Fruit fly (Drosophila melanogaster) Kc167 (cell line): ENCODE data around the gene CG13947.

ENCODE experiments used
- Myc ChIP-seq: fragments of >200 bp; optimal IDR thresholded peaks from 2 replicates; lab custom pipeline; 2017; ENCODE audit warnings: missing external identifiers
- Sin3A ChIP-seq: fragments of >200 bp; optimal IDR thresholded peaks from 2 replicates; lab custom pipeline; 2018; ENCODE audit warnings: missing external identifiers
- h ChIP-seq: fragments of >200 bp; optimal IDR thresholded peaks from 3 replicates; lab custom pipeline; 2018; ENCODE audit warnings: missing external identifiers
- insv ChIP-seq: fragments of >200 bp; optimal IDR thresholded peaks from 3 replicates; lab custom pipeline; 2018; ENCODE audit warnings: missing external identifiers
- psq ChIP-seq: fragments of >200 bp; optimal IDR thresholded peaks from 2 replicates; lab custom pipeline; 2017; ENCODE audit warnings: missing external identifiers
- ttk ChIP-seq: sonication (Bioruptor generic); optimal IDR thresholded peaks from 2 replicates; lab custom pipeline; 2017; ENCODE audit warnings: missing external identifiers

CG13947 gene

dm6 chr2L:790698-791097, 11.7 kb downstream of the CG13947 start, which contains the start of gene Pkg21D:
Gene Pkg21D (minus strand): TSS chr2L:790798.
- no peak for TF ChIP-seq insv (lab: Kevin White, UChicago)
- TF ChIP-seq Myc: no peak
- TF ChIP-seq h (lab: Kevin White, UChicago): no peak
- TF ChIP-seq psq (lab: Kevin White, UChicago): no peak
- TF ChIP-seq Sin3A (lab: Kevin White, UChicago): no peak
- TF ChIP-seq ttk: no peak

- TF ChIP-seq insv (lab: Kevin White, UChicago): no peak
- TF ChIP-seq psq (lab: Kevin White, UChicago): no peak
- no peak for TF ChIP-seq Myc
- TF ChIP-seq Sin3A (lab: Kevin White, UChicago): no peak
- no peak for TF ChIP-seq ttk
- no peak for TF ChIP-seq h (lab: Kevin White, UChicago)
Measured at dm6 chr2L:810277-810676, 31.3 kb downstream of the CG13947 start, which contains the start of gene Nnf1b. Gene Nnf1b (plus strand): TSS chr2L:810577.

dm6 chr2L:811405-811804, 32.4 kb downstream of the CG13947 start, which contains the start of gene Dbp21E2:
Gene Dbp21E2 (plus strand): TSS chr2L:811584.
- TF ChIP-seq insv (lab: Kevin White, UChicago): no peak
- TF ChIP-seq Myc: no peak
- TF ChIP-seq h (lab: Kevin White, UChicago): no peak
- TF ChIP-seq ttk: no peak
- TF ChIP-seq Sin3A (lab: Kevin White, UChicago): no peak
- no peak for TF ChIP-seq psq (lab: Kevin White, UChicago)

DNA sequence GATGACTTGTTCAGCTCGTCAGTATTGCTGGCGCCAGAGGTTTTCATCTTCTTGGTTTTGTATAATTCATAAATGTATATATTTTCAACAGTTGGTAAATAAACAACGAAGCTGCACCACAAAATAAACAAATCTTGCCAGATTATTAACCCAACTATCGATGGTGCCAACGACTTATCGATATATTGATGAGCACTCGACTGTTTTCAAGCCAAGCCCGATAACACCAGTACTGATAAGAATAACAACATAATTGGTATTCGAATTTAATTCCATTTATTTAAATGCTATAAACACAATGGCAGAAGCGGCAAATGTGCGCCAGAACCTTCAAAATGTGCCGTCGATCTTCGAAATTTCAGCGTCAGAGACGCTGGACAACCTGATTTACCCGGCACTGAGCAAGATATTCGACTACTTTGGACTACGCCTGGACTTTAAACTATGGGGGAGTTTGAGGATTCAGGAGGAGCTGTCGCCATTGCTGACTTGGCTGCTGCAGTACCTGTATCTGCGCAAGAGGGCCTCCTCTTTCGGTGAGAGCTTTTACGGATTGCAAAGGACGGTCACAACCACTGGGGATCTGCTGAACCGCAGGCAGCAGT, 36.9 kb downstream of the CG13947 start, which contains the start of the genes Saf6 and Pex12:
Gene Saf6, minus strand, starts transcription at position 166 of the 605 bp plus-strand sequence.
Gene Pex12, plus strand, starts transcription at position 209 of the 605 bp plus-strand sequence.
- no peak for TF ChIP-seq Sin3A (lab: Kevin White, UChicago)
- TF ChIP-seq Myc: no peak
- TF ChIP-seq insv (lab: Kevin White, UChicago): no peak

DNA sequence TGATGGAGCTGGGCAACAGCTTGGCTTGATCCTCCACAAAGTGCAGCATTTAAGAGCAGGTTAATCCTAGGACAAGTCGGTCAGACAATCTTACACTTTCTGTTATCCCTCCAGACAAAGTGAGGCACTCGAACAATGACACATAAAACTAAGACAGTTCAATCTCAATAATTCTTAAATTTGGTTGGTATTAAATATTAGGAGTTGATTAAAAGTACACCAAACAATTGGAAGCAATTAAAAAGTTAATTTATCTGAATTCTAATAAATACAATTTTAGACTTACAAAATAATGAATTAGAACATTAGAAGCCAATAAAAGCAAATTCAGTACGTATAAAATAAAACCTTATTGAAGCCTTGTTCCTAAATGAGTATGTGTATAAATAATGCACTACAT, 38.9 kb downstream of the CG13947 start, which contains the start of gene CG15880:
Gene CG15880, minus strand, starts transcription at position 101 of the 400 bp plus-strand sequence.
- no peak for TF ChIP-seq Myc

DNA sequence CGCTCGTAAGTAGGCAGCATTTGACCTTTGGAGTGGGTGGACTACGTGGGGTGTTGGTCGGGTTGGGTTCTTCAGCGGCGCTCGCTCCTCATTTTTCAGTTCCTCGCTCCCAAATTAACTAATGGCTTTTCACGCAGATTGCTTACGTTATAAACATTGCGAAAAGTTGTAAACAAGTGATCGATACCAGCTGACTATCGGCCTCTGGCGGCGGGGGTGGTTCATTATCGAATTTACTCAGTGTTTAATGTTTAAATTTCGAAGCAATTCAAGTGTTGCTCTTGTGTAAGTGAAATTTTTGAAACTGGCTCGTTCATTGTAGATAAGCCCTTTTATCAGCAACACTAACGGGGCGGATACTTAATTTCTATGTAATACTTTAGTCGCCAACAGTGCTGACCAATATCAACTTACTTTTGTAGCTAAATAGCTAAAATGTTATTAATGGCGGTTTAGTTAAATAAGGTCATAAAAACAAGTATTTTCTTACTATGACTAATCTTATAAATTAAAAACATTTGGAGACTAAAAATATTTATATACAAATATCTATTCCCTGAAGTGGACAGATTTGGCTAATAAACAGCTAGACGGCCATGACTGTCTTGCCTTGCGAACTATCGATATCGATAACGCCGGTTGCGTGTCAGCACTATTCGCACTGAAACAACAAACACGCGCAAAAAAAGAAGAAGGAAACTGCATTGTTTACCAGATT, 40.5 kb downstream of the CG13947 start, which contains the start of the genes PGAP2 and Clp:
Gene PGAP2, minus strand, starts transcription at position 194 of the 718 bp plus-strand sequence.
Gene Clp, plus strand, starts transcription at position 650 of the 718 bp plus-strand sequence.
- TF ChIP-seq Sin3A (lab: Kevin White, UChicago) (no peak), psq (lab: Kevin White, UChicago) (no peak), ttk (no peak), Myc (no peak), insv (lab: Kevin White, UChicago) (no peak), h (lab: Kevin White, UChicago) (no peak)

dm6 chr2L:821242-821985, 42.4 kb downstream of the CG13947 start, which contains the start of gene CG3662:
Gene CG3662 (plus strand): TSS chr2L:821289.
- no peak for TF ChIP-seq Sin3A (lab: Kevin White, UChicago)
- no peak for TF ChIP-seq h (lab: Kevin White, UChicago)
- TF ChIP-seq Myc: no peak
- TF ChIP-seq insv (lab: Kevin White, UChicago): no peak
- TF ChIP-seq psq (lab: Kevin White, UChicago): no peak
- no peak for TF ChIP-seq ttk

dm6 chr2L:821986-822711, 43.2 kb downstream of the CG13947 start:
- TF ChIP-seq ttk (no peak), Myc (no peak), Sin3A (lab: Kevin White, UChicago) (no peak), psq (lab: Kevin White, UChicago) (no peak), h (lab: Kevin White, UChicago) (no peak), insv (lab: Kevin White, UChicago) (no peak)

DNA sequence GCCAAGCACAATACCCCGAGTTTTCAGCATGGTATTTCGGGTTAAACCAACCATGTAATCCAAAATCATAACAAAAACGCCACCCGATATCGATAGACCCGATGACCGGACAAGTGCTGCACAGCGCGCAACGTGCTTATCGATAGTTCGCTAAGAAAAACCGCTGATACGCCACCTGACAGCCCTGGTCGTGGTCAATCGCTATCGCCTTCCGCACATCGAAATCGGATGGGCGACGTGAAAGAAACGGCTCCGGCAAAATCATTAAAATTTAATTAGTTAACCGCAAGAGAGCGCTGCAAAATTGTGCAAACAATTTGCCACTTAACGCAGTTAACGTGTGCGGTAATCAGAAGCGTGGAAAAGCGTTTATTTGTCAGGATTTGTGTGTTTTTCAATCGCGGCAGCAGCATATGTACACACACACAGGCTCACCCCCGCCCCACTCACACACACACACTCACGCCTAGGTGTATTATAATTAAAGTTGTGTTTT, 46.8 kb downstream of the CG13947 start, which contains the start of the genes CG3862 and dock:
Gene CG3862, minus strand, starts transcription at position 94 of the 496 bp plus-strand sequence.
Gene dock, plus strand, starts transcription at position 202 of the 496 bp plus-strand sequence.
- TF ChIP-seq h (lab: Kevin White, UChicago) (peak; percentile 41), Sin3A (lab: Kevin White, UChicago) (no peak)

DNA sequence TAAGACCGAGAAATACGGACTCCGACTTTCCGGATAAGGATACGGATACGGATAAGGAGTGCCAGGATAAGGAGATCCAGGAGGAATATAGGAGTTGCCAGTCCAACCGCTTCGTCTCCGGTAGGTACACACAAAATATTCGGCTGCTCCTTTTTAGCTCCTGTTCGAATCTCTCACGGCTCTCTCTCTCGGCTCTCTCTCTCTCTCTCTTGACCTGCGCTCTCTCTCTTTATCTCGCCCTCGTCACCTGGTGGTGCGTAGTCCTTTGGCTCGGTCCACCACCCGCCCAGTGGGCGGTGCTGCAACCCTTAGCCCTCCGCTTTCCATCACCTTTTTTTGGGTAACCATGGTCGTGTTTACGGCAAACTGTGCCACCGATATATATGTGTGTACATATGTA, 47.4 kb downstream of the CG13947 start:
- no peak for TF ChIP-seq psq (lab: Kevin White, UChicago)
- no peak for TF ChIP-seq h (lab: Kevin White, UChicago)
- no peak for TF ChIP-seq ttk
- no peak for TF ChIP-seq insv (lab: Kevin White, UChicago)
- no peak for TF ChIP-seq Myc
- no peak for TF ChIP-seq Sin3A (lab: Kevin White, UChicago)

DNA sequence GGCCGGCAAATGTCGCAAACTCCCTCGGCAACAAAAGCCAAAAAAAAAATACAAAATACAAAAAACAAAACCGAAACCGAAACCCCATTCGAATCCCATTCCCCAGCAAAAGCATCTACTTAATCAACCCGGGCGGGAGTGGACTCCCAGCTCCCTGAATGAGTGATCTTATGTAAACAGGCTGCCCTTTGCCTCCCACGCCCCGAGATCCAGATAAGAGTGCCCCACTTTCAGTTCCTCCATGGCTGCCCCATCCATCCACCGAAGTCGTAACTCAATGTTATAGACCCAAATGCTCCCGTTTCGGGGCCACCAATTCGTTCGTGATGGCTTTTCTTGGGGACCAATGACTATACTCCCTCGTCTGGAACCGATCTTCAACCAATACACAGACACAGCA, 48.1 kb downstream of the CG13947 start:
- no peak for TF ChIP-seq ttk
